Fruit fly (Drosophila melanogaster) whole organism: ENCODE data around the gene CG33080.

Experiments
- Dll ChIP-seq: fragments of >200 bp; optimal IDR thresholded peaks from 2 replicates; lab custom pipeline; 2017
- EcR ChIP-seq, 2 experiments: fragments of >200 bp; optimal IDR thresholded peaks; 2 replicates each; lab custom pipeline; 2017; ENCODE audit warnings: missing biosample characterization in 2 of 2, missing genetic modification characterization in 2 of 2, missing genetic modification reagents in 2 of 2
- pan ChIP-seq: fragments of >200 bp; optimal IDR thresholded peaks from 2 replicates; lab custom pipeline; 2017
- psq ChIP-seq: fragments of >200 bp; optimal IDR thresholded peaks from 2 replicates; lab custom pipeline; 2017

DNA sequence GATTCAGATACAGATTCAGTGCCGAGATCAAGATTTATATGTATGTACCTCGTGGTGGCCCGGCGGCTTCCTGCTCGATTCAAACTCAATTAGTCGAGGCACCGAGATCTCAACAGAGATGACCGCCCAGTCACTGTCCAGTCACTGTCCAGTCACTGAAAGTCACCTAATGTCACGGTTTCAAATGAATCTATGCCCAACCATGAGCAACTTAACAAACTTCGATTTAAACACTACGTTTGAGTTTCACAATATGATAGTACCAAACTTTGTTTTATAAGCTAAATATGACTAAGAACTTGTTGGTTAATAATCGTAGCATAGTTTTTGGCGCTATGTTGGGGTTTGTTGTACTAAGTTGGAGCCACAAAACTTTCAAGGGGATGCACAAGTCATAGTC is 12.5 kb downstream of the CG33080 start:
- TF ChIP-seq EcR (GFP tag; optimal IDR thresholded peaks at IDR 0.05; lab: Kevin White, UChicago) (no peak), pan (no peak), psq (lab: Kevin White, UChicago) (no peak), Dll (no peak)
